Fruit fly (Drosophila melanogaster): Measurements from ENCODE around the gene CG16713.

Gene CG16713

dm6 chr2L:3711665-3712064 lies 16.5 kb upstream of the CG16713 start, which contains the start of gene cutlet (continued):
- TF ChIP-seq CG10267 (tag; optimal IDR thresholded peaks at IDR 0.05) (peak; percentile 6), twi (tag; optimal IDR thresholded peaks at IDR 0.05) (no peak), usp (GFP tag; optimal IDR thresholded peaks at IDR 0.05) (no peak), ab (GFP tag; optimal IDR thresholded peaks at IDR 0.05) (no peak), CG15514 (GFP tag; optimal IDR thresholded peaks at IDR 0.05) (peak; percentile 33), CG10979 (tag; optimal IDR thresholded peaks at IDR 0.05) (no peak), btn (GFP tag; optimal IDR thresholded peaks at IDR 0.05) (no peak), Meics (GFP tag; optimal IDR thresholded peaks at IDR 0.05) (peak; percentile 40), Abd-B (GFP tag; optimal IDR thresholded peaks at IDR 0.05) (peak; percentile 22), phol (tag; optimal IDR thresholded peaks at IDR 0.05) (peak; percentile 99), Fer2 (tag; optimal IDR thresholded peaks at IDR 0.05) (no peak)

- no peak for TF ChIP-seq CG15601 (tag; optimal IDR thresholded peaks at IDR 0.05)
- TF ChIP-seq vnd (GFP tag; IDR thresholded peaks at IDR 0.05; ENCODE audit: partially characterized antibody), result 0 out of 3 replicates have a peak, but pooled peaks have one; percentile 8
- peak; percentile 34 for TF ChIP-seq Deaf1 (tag; optimal IDR thresholded peaks at IDR 0.05)
- no peak for TF ChIP-seq Hr51 (GFP tag; optimal IDR thresholded peaks at IDR 0.05)
- TF ChIP-seq CG18599 (GFP tag; optimal IDR thresholded peaks at IDR 0.05), result no peak
These were observed 11.8 kb upstream of the CG16713 start, which contains the start of gene CG31777 for dm6 chr2L:3706963-3707362. TSS of gene CG31777 (minus strand) at chr2L:3707063.

DNA sequence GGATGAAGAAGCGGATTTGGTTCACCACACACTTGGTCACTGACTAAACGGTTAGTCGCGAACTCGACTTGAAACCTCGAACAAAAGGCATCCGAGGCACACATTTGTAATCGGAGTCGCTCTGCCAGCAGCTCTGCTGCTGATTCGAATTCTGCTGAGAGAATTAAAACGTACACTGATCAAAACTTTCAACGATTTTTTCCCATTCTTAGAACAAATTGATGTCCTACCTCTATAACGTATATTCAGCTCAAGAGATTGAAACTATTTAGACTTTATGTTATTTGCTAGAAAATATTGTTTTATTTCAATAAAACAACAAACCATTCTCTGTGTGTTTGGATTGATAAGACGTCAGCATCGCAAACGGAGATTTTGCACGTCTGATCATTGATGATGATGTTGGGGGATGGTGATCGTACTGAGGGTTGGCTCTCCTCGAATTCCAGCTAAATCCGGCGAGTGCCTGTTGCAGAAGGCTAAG lies 10.3 kb upstream of the CG16713 start, which contains the start of gene CG31778:
TSS of gene CG31778 (minus strand) at position 51 of the 484 bp plus-strand sequence.
- TF ChIP-seq gcm2 (GFP tag; optimal IDR thresholded peaks at IDR 0.05), result no peak
- TF ChIP-seq kay (GFP tag; optimal IDR thresholded peaks at IDR 0.05), result no peak
- no peak for TF ChIP-seq CG7745 (tag; optimal IDR thresholded peaks at IDR 0.05)
- no peak for TF ChIP-seq HLHmδ (GFP tag; optimal IDR thresholded peaks at IDR 0.05)
- no peak for TF ChIP-seq Six4 (GFP tag; optimal IDR thresholded peaks at IDR 0.05)
- no peak for TF ChIP-seq Bteb2 (GFP tag; optimal IDR thresholded peaks at IDR 0.05)
- TF ChIP-seq CG15269 (tag; optimal IDR thresholded peaks at IDR 0.05), result peak; percentile 2
- TF ChIP-seq sens (GFP tag), result no peak
- TF ChIP-seq Med (GFP tag), result peak; percentile 72
- TF ChIP-seq CG12769 (tag; optimal IDR thresholded peaks at IDR 0.05), result peak; percentile 35
- no peak for TF ChIP-seq CoRest (tag; optimal IDR thresholded peaks at IDR 0.05)
- TF ChIP-seq prd (optimal IDR thresholded peaks at IDR 0.05), result no peak
- 0 out of 3 replicates have a peak, but pooled peaks have one; percentile 11 for TF ChIP-seq prd (GFP tag; IDR thresholded peaks at IDR 0.05)
- TF ChIP-seq CG12391 (tag; optimal IDR thresholded peaks at IDR 0.05), result no peak
- no peak for TF ChIP-seq wdn (GFP tag; IDR thresholded peaks at IDR 0.05)
- TF ChIP-seq Doc2 (GFP tag; IDR thresholded peaks at IDR 0.05), result no peak
- peak; percentile 68 for TF ChIP-seq nom (GFP tag; optimal IDR thresholded peaks at IDR 0.05)
- no peak for TF ChIP-seq croc (GFP tag; conservative IDR thresholded peaks at IDR 0.05)
- TF ChIP-seq tup (GFP tag; optimal IDR thresholded peaks at IDR 0.05), result no peak
- peak; percentile 44; the same call in 1 of the 2 replicates for TF ChIP-seq Atf6 (GFP tag; IDR thresholded peaks at IDR 0.05)
- TF ChIP-seq Ptx1 (GFP tag; IDR thresholded peaks at IDR 0.05), result peak; percentile 35; the same call in 1 of the 2 replicates
- TF ChIP-seq trem (tag; optimal IDR thresholded peaks at IDR 0.05), result no peak
- no peak for TF ChIP-seq NFAT (GFP tag; IDR thresholded peaks at IDR 0.05)
- no peak for TF ChIP-seq CG2712 (tag; optimal IDR thresholded peaks at IDR 0.05)
- no peak for TF ChIP-seq CG6654 (GFP tag; optimal IDR thresholded peaks at IDR 0.05)
- no peak for TF ChIP-seq trh (GFP tag; optimal IDR thresholded peaks at IDR 0.05)
- no peak for TF ChIP-seq zfh1 (GFP tag; IDR thresholded peaks at IDR 0.05)
- peak; percentile 41 for TF ChIP-seq CG2678 (tag; optimal IDR thresholded peaks at IDR 0.05)
- TF ChIP-seq ERR (GFP tag; optimal IDR thresholded peaks at IDR 0.05), result no peak
- peak in 1 of 2 experiments; percentile 4 for TF ChIP-seq Hr51 (GFP tag; optimal IDR thresholded peaks at IDR 0.05)
- TF ChIP-seq ranshi (GFP tag; IDR thresholded peaks at IDR 0.05), result no peak
- TF ChIP-seq CG15514 (GFP tag; optimal IDR thresholded peaks at IDR 0.05), result peak; percentile 5
- TF ChIP-seq CG8290 (GFP tag; optimal IDR thresholded peaks at IDR 0.05), result no peak
- peak in 1 of 2 experiments; percentile 36 for TF ChIP-seq CG8290 (tag; optimal IDR thresholded peaks at IDR 0.05)
